Fruit fly (Drosophila melanogaster) whole organism, embryonic: ENCODE measurements around the gene Agpat2.
A peak's percentile ranks its signal among the peaks of the same experiment; 100 is the strongest.

Experiments used
- ATbp ChIP-seq: fragments of 200-800 bp; sonication (Bioruptor generic); optimal IDR thresholded peaks from 2 replicates; lab custom pipeline; 2017; ENCODE audit warnings: missing biosample characterization, mild to moderate bottlenecking, missing genetic modification characterization, missing genetic modification reagents
- Antp ChIP-seq: fragments of 200-800 bp; sonication (Bioruptor generic); optimal IDR thresholded peaks from 3 replicates; lab custom pipeline; 2016; ENCODE audit warnings: missing biosample characterization, missing genetic modification characterization
- Bgb ChIP-seq: fragments of 200-800 bp; sonication (Bioruptor generic); IDR thresholded peaks from 2 replicates; pipeline ENCODE4 v1.3.6; 2022; ENCODE audit warnings: missing biosample characterization, missing genetic modification characterization; ENCODE audit not compliant: partially characterized antibody
- CG10274 ChIP-seq: fragments of 200-800 bp; sonication (Bioruptor generic); optimal IDR thresholded peaks from 3 replicates; lab custom pipeline; 2017; ENCODE audit warnings: missing biosample characterization, mild to moderate bottlenecking, missing genetic modification characterization
- CG12155 ChIP-seq: fragments of 200-800 bp; sonication (Bioruptor generic); optimal IDR thresholded peaks from 3 replicates; lab custom pipeline; 2016; ENCODE audit warnings: missing biosample characterization, missing genetic modification characterization
- CG12942 ChIP-seq: fragments of 200-800 bp; sonication (Bioruptor generic); optimal IDR thresholded peaks from 3 replicates; lab custom pipeline; 2016; ENCODE audit warnings: missing biosample characterization, missing genetic modification characterization
- CG14050 ChIP-seq: fragments of 200-800 bp; sonication (Bioruptor generic); IDR thresholded peaks from 3 replicates; pipeline ENCODE4 v1.3.6; 2022; ENCODE audit warnings: missing biosample characterization, missing genetic modification characterization
- CG14860 ChIP-seq: fragments of 200-800 bp; sonication (Bioruptor generic); IDR thresholded peaks from 3 replicates; pipeline ENCODE4 v1.3.6; 2022; ENCODE audit warnings: missing biosample characterization, missing genetic modification characterization; ENCODE audit not compliant: partially characterized antibody
- CG15269 ChIP-seq: fragments of 200-800 bp; sonication (Bioruptor generic); optimal IDR thresholded peaks from 2 replicates; lab custom pipeline; 2018; ENCODE audit warnings: missing biosample characterization, mild to moderate bottlenecking, missing genetic modification characterization, moderate library complexity
- CG1647 ChIP-seq: fragments of 200-800 bp; sonication (Bioruptor generic); optimal IDR thresholded peaks from 3 replicates; lab custom pipeline; 2016; ENCODE audit warnings: missing biosample characterization, missing genetic modification characterization
- CG17385 ChIP-seq: fragments of 200-800 bp; sonication (Bioruptor generic); optimal IDR thresholded peaks from 3 replicates; lab custom pipeline; 2018; ENCODE audit warnings: missing biosample characterization, mild to moderate bottlenecking, missing genetic modification characterization
- CG17568 ChIP-seq: fragments of 200-800 bp; sonication (Bioruptor generic); optimal IDR thresholded peaks from 2 replicates; lab custom pipeline; 2018; ENCODE audit warnings: missing biosample characterization, mild to moderate bottlenecking, missing genetic modification characterization, moderate library complexity
- CG3065 ChIP-seq: fragments of 200-800 bp; sonication (Bioruptor generic); optimal IDR thresholded peaks from 2 replicates; lab custom pipeline; 2016; ENCODE audit warnings: missing biosample characterization, missing genetic modification characterization
- CG32767 ChIP-seq: fragments of 200-800 bp; sonication (Bioruptor generic); IDR thresholded peaks from 2 replicates; pipeline ENCODE4 v1.3.6; 2022; ENCODE audit warnings: missing biosample characterization, missing genetic modification characterization
- CG33213 ChIP-seq: fragments of 200-800 bp; sonication (Bioruptor generic); optimal IDR thresholded peaks from 3 replicates; lab custom pipeline; 2016; ENCODE audit warnings: missing biosample characterization, missing genetic modification characterization
- CG3995 ChIP-seq: fragments of 200-800 bp; sonication (Bioruptor generic); optimal IDR thresholded peaks from 3 replicates; lab custom pipeline; 2016; ENCODE audit warnings: missing biosample characterization, missing genetic modification characterization
- CG4854 ChIP-seq: fragments of 200-800 bp; sonication (Bioruptor generic); optimal IDR thresholded peaks from 2 replicates; lab custom pipeline; 2016; ENCODE audit warnings: missing biosample characterization, missing genetic modification characterization, inconsistent platforms
- CG7963 ChIP-seq: fragments of 200-800 bp; sonication (Bioruptor generic); IDR thresholded peaks from 3 replicates; pipeline ENCODE4 v1.3.6; 2022; ENCODE audit warnings: missing biosample characterization, missing genetic modification characterization; ENCODE audit not compliant: partially characterized antibody
- CG7987 ChIP-seq: fragments of 200-800 bp; sonication (Bioruptor generic); optimal IDR thresholded peaks from 2 replicates; lab custom pipeline; 2018; ENCODE audit warnings: missing biosample characterization, mild to moderate bottlenecking, missing genetic modification characterization, moderate library complexity
- CG8281 ChIP-seq: fragments of 200-800 bp; sonication (Bioruptor generic); optimal IDR thresholded peaks from 2 replicates; lab custom pipeline; 2018; ENCODE audit warnings: missing biosample characterization, mild to moderate bottlenecking, missing genetic modification characterization, moderate library complexity
- CG8765 ChIP-seq: fragments of 200-800 bp; sonication (Bioruptor generic); IDR thresholded peaks from 2 replicates; pipeline ENCODE4 v1.3.6; 2022; ENCODE audit warnings: missing biosample characterization, missing genetic modification characterization
- CG8924 ChIP-seq: fragments of 200-800 bp; optimal IDR thresholded peaks from 3 replicates; lab custom pipeline; 2019; ENCODE audit warnings: missing biosample characterization, mild to moderate bottlenecking, missing genetic modification characterization, moderate library complexity
- CG9609 ChIP-seq: fragments of 200-800 bp; sonication (Bioruptor generic); optimal IDR thresholded peaks from 3 replicates; lab custom pipeline; 2016; ENCODE audit warnings: missing biosample characterization, missing genetic modification characterization
- CHES-1-like ChIP-seq: fragments of 200-800 bp; sonication (Bioruptor generic); optimal IDR thresholded peaks from 2 replicates; lab custom pipeline; 2016; ENCODE audit warnings: missing biosample characterization, missing genetic modification characterization
- Camta ChIP-seq: fragments of 200-800 bp; sonication (Bioruptor generic); optimal IDR thresholded peaks from 2 replicates; lab custom pipeline; 2016; ENCODE audit warnings: missing biosample characterization, missing genetic modification characterization
- Chrac-16 ChIP-seq: fragments of 200-800 bp; sonication (Bioruptor generic); optimal IDR thresholded peaks from 3 replicates; lab custom pipeline; 2016; ENCODE audit warnings: missing biosample characterization, missing genetic modification characterization
- CoRest ChIP-seq: fragments of 200-800 bp; sonication (Bioruptor generic); optimal IDR thresholded peaks from 3 replicates; lab custom pipeline; 2018; ENCODE audit warnings: missing biosample characterization, mild to moderate bottlenecking, missing genetic modification characterization, moderate library complexity
- Dad ChIP-seq: fragments of 200-800 bp; sonication (Bioruptor generic); optimal IDR thresholded peaks from 3 replicates; lab custom pipeline; 2016; ENCODE audit warnings: missing biosample characterization, missing genetic modification characterization
- ERR ChIP-seq: fragments of 200-800 bp; sonication (Bioruptor generic); optimal IDR thresholded peaks from 2 replicates; lab custom pipeline; 2016; ENCODE audit warnings: missing biosample characterization, missing genetic modification characterization
- Elba2 ChIP-seq: fragments of 200-800 bp; sonication (Bioruptor generic); optimal IDR thresholded peaks from 3 replicates; lab custom pipeline; 2016; ENCODE audit warnings: missing biosample characterization, missing genetic modification characterization
- H2.0 ChIP-seq: fragments of 200-800 bp; sonication (Bioruptor generic); IDR thresholded peaks from 2 replicates; pipeline ENCODE4 v1.3.6; 2022; ENCODE audit warnings: missing biosample characterization, missing genetic modification characterization
- Kr ChIP-seq: fragments of 200-800 bp; sonication (Bioruptor generic); optimal IDR thresholded peaks from 2 replicates; lab custom pipeline; 2017; ENCODE audit warnings: missing biosample characterization, mild to moderate bottlenecking, missing genetic modification characterization
- Nf-YC ChIP-seq: fragments of 200-800 bp; optimal IDR thresholded peaks from 3 replicates; lab custom pipeline; 2019; ENCODE audit warnings: missing biosample characterization, mild to moderate bottlenecking, missing genetic modification characterization, moderate library complexity
- ab ChIP-seq: fragments of 200-800 bp; sonication (Bioruptor generic); optimal IDR thresholded peaks from 2 replicates; lab custom pipeline; 2016; ENCODE audit warnings: missing biosample characterization, missing genetic modification characterization
- ac ChIP-seq: fragments of 200-800 bp; sonication (Bioruptor generic); optimal IDR thresholded peaks from 3 replicates; lab custom pipeline; 2017; ENCODE audit warnings: missing biosample characterization, mild to moderate bottlenecking, missing genetic modification characterization
- btn ChIP-seq: fragments of 200-800 bp; sonication (Bioruptor generic); optimal IDR thresholded peaks from 2 replicates; lab custom pipeline; 2016; ENCODE audit warnings: missing biosample characterization, missing genetic modification characterization
- cas ChIP-seq: fragments of 200-800 bp; sonication (Bioruptor generic); IDR thresholded peaks from 2 replicates; pipeline ENCODE4 v1.3.6; 2022; ENCODE audit warnings: missing biosample characterization, missing genetic modification characterization
- ewg ChIP-seq: fragments of 200-800 bp; sonication (Bioruptor generic); optimal IDR thresholded peaks from 3 replicates; lab custom pipeline; 2017; ENCODE audit warnings: mild to moderate bottlenecking, missing biosample characterization, missing genetic modification reagents, missing genetic modification characterization
- fd96Cb ChIP-seq: fragments of 200-800 bp; sonication (Bioruptor generic); optimal IDR thresholded peaks from 2 replicates; lab custom pipeline; 2018; ENCODE audit warnings: missing biosample characterization, mild to moderate bottlenecking, missing genetic modification characterization, moderate library complexity
- gro ChIP-seq: fragments of 200-800 bp; sonication (Bioruptor generic); optimal IDR thresholded peaks from 2 replicates; lab custom pipeline; 2016; ENCODE audit warnings: missing biosample characterization, missing genetic modification characterization
- hb ChIP-seq: fragments of 200-800 bp; sonication (Bioruptor generic); IDR thresholded peaks from 3 replicates; pipeline ENCODE4 v1.3.6; 2022; ENCODE audit warnings: missing biosample characterization, missing genetic modification characterization; ENCODE audit not compliant: partially characterized antibody
- knrl ChIP-seq: fragments of 200-800 bp; sonication (Bioruptor generic); IDR thresholded peaks from 3 replicates; pipeline ENCODE4 v1.3.6; 2022; ENCODE audit warnings: missing biosample characterization, missing genetic modification characterization; ENCODE audit not compliant: partially characterized antibody
- repo ChIP-seq: fragments of 200-800 bp; sonication (Bioruptor generic); optimal IDR thresholded peaks from 2 replicates; lab custom pipeline; 2016; ENCODE audit warnings: missing biosample characterization, missing genetic modification characterization
- sc ChIP-seq, 3 experiments: fragments of >200 bp in 2 of 3; fragments of 200-800 bp in 1 of 3; sonication (Bioruptor generic) in 1 of 3; optimal IDR thresholded peaks; 2 replicates in 2 of 3; 3 replicates in 1 of 3; lab custom pipeline; 2017; ENCODE audit warnings: mild to moderate bottlenecking in 1 of 3, missing biosample characterization in 1 of 3, missing genetic modification characterization in 1 of 3, missing genetic modification reagents in 1 of 3
- scrt ChIP-seq: fragments of 200-800 bp; sonication (Bioruptor generic); optimal IDR thresholded peaks from 2 replicates; lab custom pipeline; 2018; ENCODE audit warnings: missing biosample characterization, mild to moderate bottlenecking, missing genetic modification characterization, moderate library complexity
- tx ChIP-seq: fragments of 200-800 bp; sonication (Bioruptor generic); optimal IDR thresholded peaks from 2 replicates; lab custom pipeline; 2016; ENCODE audit warnings: missing biosample characterization, missing genetic modification characterization
- vvl ChIP-seq: fragments of 200-800 bp; sonication (Bioruptor generic); IDR thresholded peaks from 2 replicates; pipeline ENCODE4 v1.3.6; 2022; ENCODE audit warnings: missing biosample characterization, missing genetic modification characterization
- wek ChIP-seq: fragments of 200-800 bp; sonication (Bioruptor generic); optimal IDR thresholded peaks from 3 replicates; lab custom pipeline; 2018; ENCODE audit warnings: missing biosample characterization, mild to moderate bottlenecking, missing genetic modification characterization, moderate library complexity

The Agpat2 gene

DNA sequence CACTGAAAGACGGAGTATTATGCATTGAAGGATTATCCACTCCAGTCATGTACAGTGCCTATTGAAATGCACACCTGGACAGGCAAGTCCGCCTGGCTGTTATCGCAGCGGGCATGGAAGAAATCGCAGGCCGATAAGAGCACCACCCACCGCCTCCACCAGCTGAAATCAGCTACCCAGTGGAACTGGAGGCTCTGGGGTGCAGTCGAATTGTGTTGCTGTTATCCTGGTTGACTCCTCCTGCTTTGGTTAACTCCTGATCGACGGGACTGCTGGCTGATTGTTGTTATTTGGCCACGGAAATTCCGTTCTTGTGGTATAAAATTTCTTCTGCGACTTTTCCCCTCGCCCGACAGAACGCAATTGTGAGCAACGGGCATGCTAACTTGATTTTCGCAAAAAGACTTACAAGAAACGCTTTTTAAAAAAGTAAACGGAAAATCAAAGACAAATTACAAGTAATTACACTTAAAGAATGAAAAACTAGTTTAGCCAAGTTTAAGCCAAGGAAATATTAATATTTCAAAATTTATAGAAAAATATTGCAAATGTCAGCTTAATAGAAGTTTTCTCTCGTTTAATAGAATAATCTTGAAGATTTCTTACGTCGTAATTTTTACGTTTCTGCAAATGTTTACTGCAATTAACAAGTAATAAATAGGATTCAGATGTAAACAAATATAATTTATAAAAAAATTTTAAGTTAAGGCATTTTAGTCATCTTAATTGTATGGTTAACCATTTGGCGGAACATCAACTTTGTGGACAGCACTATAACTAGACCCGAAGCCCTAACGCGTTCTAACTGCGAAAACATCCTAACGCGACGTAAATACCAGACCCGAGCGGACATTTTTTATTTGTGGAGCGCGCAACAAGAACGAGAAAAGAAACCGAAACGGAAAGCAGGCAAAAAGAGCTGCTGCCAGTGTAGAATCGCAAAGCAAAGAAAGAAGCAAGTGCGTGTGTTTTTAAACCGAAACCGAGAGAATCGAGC lies 48.6 kb downstream of the Agpat2 start, which contains the start of the genes CG13398 and Akap200 (continued):
- TF ChIP-seq knrl (GFP tag; lab: Robert Waterston, UW) (no peak), Antp (no peak), Nf-YC (no peak), ab (GFP tag; lab: Kevin White, UChicago) (no peak), vvl (GFP tag; lab: Robert Waterston, UW) (no peak; the same call in none of the 2 replicates), tx (GFP tag; lab: Kevin White, UChicago) (no peak), Bgb (GFP tag; lab: Robert Waterston, UW) (0 out of 2 replicates have a peak, but pooled peaks have one; percentile 19), ac (no peak), CHES-1-like (GFP tag; lab: Kevin White, UChicago) (no peak), CG7963 (GFP tag; lab: Robert Waterston, UW) (no peak), Dad (GFP tag; lab: Kevin White, UChicago) (no peak), CG3065 (GFP tag; lab: Kevin White, UChicago) (no peak), CG14860 (GFP tag; lab: Robert Waterston, UW) (no peak), Kr (GFP tag; lab: Kevin White, UChicago) (peak; percentile 12), CG4854 (no peak), CoRest (tag; lab: Kevin White, UChicago) (peak; percentile 70), scrt (GFP tag; lab: Kevin White, UChicago) (no peak), CG17568 (GFP tag; lab: Kevin White, UChicago) (no peak), btn (GFP tag; lab: Kevin White, UChicago) (no peak), CG1647 (GFP tag; lab: Kevin White, UChicago) (no peak), Chrac-16 (GFP tag; lab: Kevin White, UChicago) (no peak), CG14050 (GFP tag; lab: Robert Waterston, UW) (no peak), CG9609 (GFP tag; lab: Kevin White, UChicago) (no peak), Elba2 (GFP tag; lab: Kevin White, UChicago) (no peak), CG15269 (no peak), H2.0 (GFP tag; lab: Robert Waterston, UW) (no peak), CG17385 (GFP tag; lab: Kevin White, UChicago) (peak; percentile 23), CG8924 (peak; percentile 46), sc (optimal IDR thresholded peaks at IDR 0.05; lab: Kevin White, UChicago) (no peak), sc (GFP tag; optimal IDR thresholded peaks at IDR 0.05; lab: Kevin White, UChicago) (no peak), CG32767 (no peak; the same call in 1 of the 2 replicates), CG33213 (GFP tag; lab: Kevin White, UChicago) (no peak), CG7987 (GFP tag; lab: Kevin White, UChicago) (no peak), CG3995 (GFP tag; lab: Kevin White, UChicago) (peak; percentile 75), wek (GFP tag; lab: Kevin White, UChicago) (no peak), ewg (GFP tag; lab: Kevin White, UChicago) (no peak), CG12155 (GFP tag; lab: Kevin White, UChicago) (peak; percentile 37), CG10274 (GFP tag; lab: Kevin White, UChicago) (no peak), cas (GFP tag; lab: Robert Waterston, UW) (no peak), CG12942 (no peak), ERR (GFP tag; lab: Kevin White, UChicago) (no peak), fd96Cb (peak; percentile 36), gro (GFP tag; lab: Kevin White, UChicago) (no peak), CG8281 (no peak), hb (GFP tag; lab: Robert Waterston, UW) (no peak), Camta (GFP tag; lab: Kevin White, UChicago) (no peak), ATbp (GFP tag; lab: Kevin White, UChicago) (no peak), repo (no peak), CG8765 (no peak)
